Fruit fly (Drosophila melanogaster) whole organism, embryonic: ENCODE results near the gene CG15186.

ENCODE experiments used
- Atf3 ChIP-seq: fragments of 200-800 bp; sonication (Bioruptor generic); optimal IDR thresholded peaks from 3 replicates; lab custom pipeline; 2016; ENCODE audit warnings: missing biosample characterization, missing genetic modification characterization
- BEAF-32 ChIP-seq: fragments of 200-800 bp; sonication (Bioruptor generic); optimal IDR thresholded peaks from 3 replicates; lab custom pipeline; 2017; ENCODE audit warnings: missing biosample characterization, missing genetic modification characterization, mild to moderate bottlenecking, moderate library complexity, missing genetic modification reagents
- Bgb ChIP-seq: fragments of 200-800 bp; sonication (Bioruptor generic); IDR thresholded peaks from 2 replicates; pipeline ENCODE4 v1.3.6; 2022; ENCODE audit warnings: missing biosample characterization, missing genetic modification characterization; ENCODE audit not compliant: partially characterized antibody
- CG10431 ChIP-seq: fragments of 200-800 bp; sonication (Bioruptor generic); optimal IDR thresholded peaks from 3 replicates; lab custom pipeline; 2018; ENCODE audit warnings: missing biosample characterization, mild to moderate bottlenecking, missing genetic modification characterization
- CG14860 ChIP-seq: fragments of 200-800 bp; sonication (Bioruptor generic); IDR thresholded peaks from 3 replicates; pipeline ENCODE4 v1.3.6; 2022; ENCODE audit warnings: missing biosample characterization, missing genetic modification characterization; ENCODE audit not compliant: partially characterized antibody
- CG15269 ChIP-seq: fragments of 200-800 bp; sonication (Bioruptor generic); optimal IDR thresholded peaks from 2 replicates; lab custom pipeline; 2018; ENCODE audit warnings: missing biosample characterization, mild to moderate bottlenecking, missing genetic modification characterization, moderate library complexity
- CG15514 ChIP-seq: fragments of 200-800 bp; sonication (Bioruptor generic); optimal IDR thresholded peaks from 3 replicates; lab custom pipeline; 2017; ENCODE audit warnings: missing biosample characterization, missing genetic modification characterization, mild to moderate bottlenecking, moderate library complexity, missing genetic modification reagents
- CG2129 ChIP-seq: fragments of 200-800 bp; sonication (Bioruptor generic); IDR thresholded peaks from 2 replicates; pipeline ENCODE4 v1.3.6; 2022; ENCODE audit warnings: missing biosample characterization, missing genetic modification characterization; ENCODE audit not compliant: partially characterized antibody
- CG30431 ChIP-seq: fragments of 200-800 bp; sonication (Bioruptor generic); optimal IDR thresholded peaks from 2 replicates; lab custom pipeline; 2017; ENCODE audit warnings: missing biosample characterization, missing genetic modification characterization
- CG31224 ChIP-seq: fragments of 200-800 bp; sonication (Bioruptor generic); IDR thresholded peaks from 2 replicates; pipeline ENCODE4 v1.3.6; 2022; ENCODE audit warnings: missing biosample characterization, missing genetic modification characterization
- CG43689 ChIP-seq: fragments of 200-800 bp; sonication (Bioruptor generic); IDR thresholded peaks from 2 replicates; pipeline ENCODE4 v1.3.6; 2022; ENCODE audit warnings: missing biosample characterization, missing genetic modification characterization
- CG4617 ChIP-seq: fragments of 200-800 bp; sonication (Bioruptor generic); optimal IDR thresholded peaks from 3 replicates; lab custom pipeline; 2016; ENCODE audit warnings: missing biosample characterization, missing genetic modification characterization, borderline replicate concordance
- CG6272 ChIP-seq: fragments of 200-800 bp; sonication (Bioruptor generic); IDR thresholded peaks from 2 replicates; pipeline ENCODE4 v1.3.6; 2022; ENCODE audit warnings: missing biosample characterization, missing genetic modification characterization
- CrebB ChIP-seq: fragments of 200-800 bp; sonication (Bioruptor generic); optimal IDR thresholded peaks from 3 replicates; lab custom pipeline; 2018; ENCODE audit warnings: missing biosample characterization, mild to moderate bottlenecking, missing genetic modification characterization
- Dek ChIP-seq: fragments of 200-800 bp; sonication (Bioruptor generic); optimal IDR thresholded peaks from 3 replicates; lab custom pipeline; 2019; ENCODE audit warnings: missing biosample characterization, mild to moderate bottlenecking, missing genetic modification characterization, moderate library complexity
- Dll ChIP-seq: fragments of 200-800 bp; sonication (Bioruptor generic); IDR thresholded peaks from 4 replicates; pipeline ENCODE4 v1.3.6; 2022; ENCODE audit warnings: missing biosample characterization, missing genetic modification characterization; ENCODE audit not compliant: partially characterized antibody
- E2f2 ChIP-seq: fragments of 200-800 bp; sonication (Bioruptor generic); IDR thresholded peaks from 2 replicates; pipeline ENCODE4 v1.3.6; 2022; ENCODE audit warnings: missing biosample characterization, missing genetic modification characterization
- Fer3 ChIP-seq: fragments of 200-800 bp; sonication (Bioruptor generic); optimal IDR thresholded peaks from 2 replicates; lab custom pipeline; 2018; ENCODE audit warnings: missing biosample characterization, mild to moderate bottlenecking, missing genetic modification characterization, moderate library complexity
- H15 ChIP-seq: fragments of 200-800 bp; sonication (Bioruptor generic); IDR thresholded peaks from 3 replicates; pipeline ENCODE4 v1.3.6; 2022; ENCODE audit warnings: missing biosample characterization, missing genetic modification characterization
- HHEX ChIP-seq: fragments of 200-800 bp; sonication (Bioruptor generic); optimal IDR thresholded peaks from 3 replicates; lab custom pipeline; 2017; ENCODE audit warnings: missing biosample characterization, mild to moderate bottlenecking, missing genetic modification characterization, missing genetic modification reagents
- HLH3B ChIP-seq: fragments of 200-800 bp; sonication (Bioruptor generic); IDR thresholded peaks from 2 replicates; pipeline ENCODE4 v1.3.6; 2022; ENCODE audit warnings: missing biosample characterization, missing genetic modification characterization
- Hand ChIP-seq: fragments of 200-800 bp; sonication (Bioruptor generic); optimal IDR thresholded peaks from 2 replicates; lab custom pipeline; 2017; ENCODE audit warnings: mild to moderate bottlenecking, missing biosample characterization, missing genetic modification reagents, missing genetic modification characterization
- Neu2 ChIP-seq: fragments of 200-800 bp; sonication (Bioruptor generic); optimal IDR thresholded peaks from 3 replicates; lab custom pipeline; 2016; ENCODE audit warnings: missing biosample characterization, missing genetic modification characterization, borderline replicate concordance
- PHDP ChIP-seq: fragments of 200-800 bp; sonication (Bioruptor generic); optimal IDR thresholded peaks from 3 replicates; lab custom pipeline; 2018; ENCODE audit warnings: missing biosample characterization, mild to moderate bottlenecking, missing genetic modification characterization, moderate library complexity
- Pdp1 ChIP-seq, 2 experiments: fragments of 200-800 bp; sonication (Bioruptor generic); optimal IDR thresholded peaks; 3 replicates each; lab custom pipeline; 2016; ENCODE audit warnings: missing biosample characterization in 2 of 2, missing genetic modification characterization in 2 of 2, mild to moderate bottlenecking in 1 of 2, moderate library complexity in 1 of 2
- Scr ChIP-seq: fragments of 200-800 bp; sonication (Bioruptor generic); IDR thresholded peaks from 2 replicates; pipeline ENCODE4 v1.3.6; 2022; ENCODE audit warnings: missing biosample characterization, missing genetic modification characterization; ENCODE audit not compliant: partially characterized antibody
- Side ChIP-seq: fragments of 200-800 bp; sonication (Bioruptor generic); optimal IDR thresholded peaks from 2 replicates; lab custom pipeline; 2016; ENCODE audit warnings: missing biosample characterization, missing genetic modification characterization
- Spps ChIP-seq: fragments of 200-800 bp; sonication (Bioruptor generic); optimal IDR thresholded peaks from 2 replicates; lab custom pipeline; 2018; ENCODE audit warnings: missing biosample characterization, mild to moderate bottlenecking, missing genetic modification characterization
- Ssrp ChIP-seq: fragments of 200-800 bp; sonication (Bioruptor generic); optimal IDR thresholded peaks from 2 replicates; lab custom pipeline; 2018; ENCODE audit warnings: missing biosample characterization, mild to moderate bottlenecking, missing genetic modification characterization, moderate library complexity
- TFAM ChIP-seq: fragments of 200-800 bp; sonication (Bioruptor generic); optimal IDR thresholded peaks from 2 replicates; lab custom pipeline; 2017; ENCODE audit warnings: missing biosample characterization, missing genetic modification characterization, inconsistent platforms
- ab ChIP-seq: fragments of 200-800 bp; sonication (Bioruptor generic); optimal IDR thresholded peaks from 2 replicates; lab custom pipeline; 2016; ENCODE audit warnings: missing biosample characterization, missing genetic modification characterization
- abd-A ChIP-seq: fragments of 200-800 bp; sonication (Bioruptor generic); optimal IDR thresholded peaks from 3 replicates; lab custom pipeline; 2019; ENCODE audit warnings: missing biosample characterization, mild to moderate bottlenecking, missing genetic modification characterization, moderate library complexity
- amos ChIP-seq: fragments of 200-800 bp; sonication (Bioruptor generic); IDR thresholded peaks from 2 replicates; pipeline ENCODE4 v1.3.6; 2022; ENCODE audit warnings: missing biosample characterization, missing genetic modification characterization; ENCODE audit not compliant: partially characterized antibody
- ara ChIP-seq: fragments of 200-800 bp; sonication (Bioruptor generic); IDR thresholded peaks from 2 replicates; pipeline ENCODE4 v1.3.6; 2022; ENCODE audit warnings: missing biosample characterization, missing genetic modification characterization
- bbx ChIP-seq: fragments of 200-800 bp; sonication (Bioruptor generic); IDR thresholded peaks from 2 replicates; pipeline ENCODE4 v1.3.6; 2022; ENCODE audit warnings: missing biosample characterization, missing genetic modification characterization; ENCODE audit not compliant: partially characterized antibody
- bsh ChIP-seq, 2 experiments: fragments of 200-800 bp; sonication (Bioruptor generic); optimal IDR thresholded peaks; 2 replicates each; lab custom pipeline; 2017 to 2018; ENCODE audit warnings: mild to moderate bottlenecking in 2 of 2, missing biosample characterization in 2 of 2, missing genetic modification characterization in 2 of 2, moderate library complexity in 1 of 2
- cg ChIP-seq: fragments of 200-800 bp; sonication (Bioruptor generic); optimal IDR thresholded peaks from 3 replicates; lab custom pipeline; 2019; ENCODE audit warnings: missing biosample characterization, mild to moderate bottlenecking, missing genetic modification characterization, moderate library complexity
- crc ChIP-seq: fragments of 200-800 bp; sonication (Bioruptor generic); optimal IDR thresholded peaks from 2 replicates; lab custom pipeline; 2016; ENCODE audit warnings: missing biosample characterization, missing genetic modification characterization
- croc ChIP-seq: fragments of 200-800 bp; sonication (Bioruptor generic); conservative IDR thresholded peaks from 3 replicates; pipeline ENCODE4 v1.3.6; 2022; ENCODE audit warnings: missing biosample characterization, missing genetic modification characterization
- dan ChIP-seq: fragments of 200-800 bp; sonication (Bioruptor generic); IDR thresholded peaks from 2 replicates; pipeline ENCODE4 v1.3.6; 2022; ENCODE audit warnings: missing biosample characterization, missing genetic modification characterization
- gcm2 ChIP-seq: fragments of 200-800 bp; sonication (Bioruptor generic); optimal IDR thresholded peaks from 2 replicates; lab custom pipeline; 2016; ENCODE audit warnings: missing biosample characterization, missing genetic modification characterization
- nerfin-2 ChIP-seq: fragments of 200-800 bp; sonication (Bioruptor generic); IDR thresholded peaks from 2 replicates; pipeline ENCODE4 v1.3.6; 2022; ENCODE audit warnings: missing biosample characterization, missing genetic modification characterization; ENCODE audit not compliant: partially characterized antibody
- sd ChIP-seq: fragments of 200-800 bp; sonication (Bioruptor generic); optimal IDR thresholded peaks from 3 replicates; lab custom pipeline; 2018; ENCODE audit warnings: missing biosample characterization, mild to moderate bottlenecking, missing genetic modification characterization, moderate library complexity
- slbo ChIP-seq: fragments of 200-800 bp; sonication (Bioruptor generic); IDR thresholded peaks from 2 replicates; pipeline ENCODE4 v1.3.6; 2022; ENCODE audit warnings: missing biosample characterization, missing genetic modification characterization
- so ChIP-seq: fragments of 200-800 bp; sonication (Bioruptor generic); IDR thresholded peaks from 3 replicates; pipeline ENCODE4 v1.3.6; 2022; ENCODE audit warnings: missing biosample characterization, missing genetic modification characterization
- tin ChIP-seq: fragments of 200-800 bp; sonication (Bioruptor generic); optimal IDR thresholded peaks from 3 replicates; lab custom pipeline; 2016; ENCODE audit warnings: missing biosample characterization, missing genetic modification characterization
- vfl ChIP-seq: fragments of 200-800 bp; sonication (Bioruptor generic); optimal IDR thresholded peaks from 2 replicates; lab custom pipeline; 2016; ENCODE audit warnings: missing biosample characterization, missing genetic modification characterization
- vvl ChIP-seq: fragments of 200-800 bp; sonication (Bioruptor generic); IDR thresholded peaks from 2 replicates; pipeline ENCODE4 v1.3.6; 2022; ENCODE audit warnings: missing biosample characterization, missing genetic modification characterization
- zen2 ChIP-seq: fragments of 200-800 bp; sonication (Bioruptor generic); IDR thresholded peaks from 3 replicates; pipeline ENCODE4 v1.3.6; 2022; ENCODE audit warnings: missing biosample characterization, missing genetic modification characterization; ENCODE audit not compliant: partially characterized antibody

Gene CG15186

dm6 chr3R:6460589-6461141, 17.4 kb upstream of the CG15186 start (continued):
- TF ChIP-seq CG4617 (GFP tag; lab: Kevin White, UChicago) (no peak), nerfin-2 (GFP tag; lab: Robert Waterston, UW) (no peak), sd (tag; lab: Kevin White, UChicago) (peak; percentile 60), CG15514 (GFP tag; lab: Kevin White, UChicago) (no peak), Scr (GFP tag; lab: Robert Waterston, UW) (peak; percentile 60), croc (GFP tag; lab: Robert Waterston, UW) (no peak), amos (GFP tag; lab: Robert Waterston, UW) (peak; percentile 42; the same call in 1 of the 2 replicates), BEAF-32 (GFP tag; lab: Kevin White, UChicago) (peak; percentile 56), zen2 (peak; percentile 69), CrebB (no peak), vfl (GFP tag; lab: Kevin White, UChicago) (no peak), Ssrp (tag; lab: Kevin White, UChicago) (no peak), CG14860 (GFP tag; lab: Robert Waterston, UW) (peak; percentile 35; the same call in 1 of the 3 replicates), CG30431 (GFP tag; lab: Kevin White, UChicago) (no peak), slbo (GFP tag; lab: Robert Waterston, UW) (no peak), Neu2 (GFP tag; lab: Kevin White, UChicago) (no peak), cg (GFP tag; lab: Kevin White, UChicago) (peak; percentile 42), Dll (GFP tag; lab: Robert Waterston, UW) (peak; percentile 81), Spps (tag; lab: Kevin White, UChicago) (no peak), TFAM (GFP tag; lab: Kevin White, UChicago) (no peak), H15 (no peak), Side (GFP tag; lab: Kevin White, UChicago) (no peak), HLH3B (no peak), bbx (GFP tag; lab: Robert Waterston, UW) (peak; percentile 39; the same call in 1 of the 2 replicates), ara (GFP tag; lab: Robert Waterston, UW) (no peak), CG2129 (peak; percentile 61), CG6272 (GFP tag; lab: Robert Waterston, UW) (no peak), Dek (no peak), gcm2 (GFP tag; lab: Kevin White, UChicago) (no peak), CG15269 (peak; percentile 39), abd-A (no peak), Bgb (GFP tag; lab: Robert Waterston, UW) (peak; percentile 15; the same call in 1 of the 2 replicates), CG31224 (GFP tag; lab: Robert Waterston, UW) (no peak), tin (no peak), Pdp1 (GFP tag; optimal IDR thresholded peaks at IDR 0.05; lab: Kevin White, UChicago) (peak in 1 of 2 experiments; percentile 65), PHDP (tag; lab: Kevin White, UChicago) (no peak), HHEX (GFP tag; lab: Kevin White, UChicago) (no peak), ab (GFP tag; lab: Kevin White, UChicago) (no peak), vvl (no peak), E2f2 (GFP tag; lab: Robert Waterston, UW) (no peak), CG43689 (GFP tag; lab: Robert Waterston, UW) (no peak), Atf3 (no peak), Hand (GFP tag; lab: Kevin White, UChicago) (no peak), dan (GFP tag; lab: Robert Waterston, UW) (no peak), crc (GFP tag; lab: Kevin White, UChicago) (no peak), CG10431 (GFP tag; lab: Kevin White, UChicago) (no peak), so (no peak), Fer3 (tag; lab: Kevin White, UChicago) (no peak), bsh (GFP tag; optimal IDR thresholded peaks at IDR 0.05; lab: Kevin White, UChicago) (peak in 1 of 2 experiments; percentile 4)
